Worm (Caenorhabditis elegans) whole organism, late embryonic: Measurements from ENCODE around the gene nid-1.

Experiments used
- C08G9.2 ChIP-seq: sonication (generic microtip); optimal IDR thresholded peaks from 2 replicates; lab custom pipeline; 2016; ENCODE audit warnings: mild to moderate bottlenecking, missing genetic modification characterization, moderate library complexity, missing compliant biosample characterization
- F13H6.1 ChIP-seq: sonication (generic microtip); optimal IDR thresholded peaks from 2 replicates; lab custom pipeline; 2016; ENCODE audit warnings: missing genetic modification characterization, missing compliant biosample characterization
- T23F11.4 ChIP-seq: fragments of 200-800 bp; sonication (Bioruptor generic); optimal IDR thresholded peaks from 2 replicates; lab custom pipeline; 2018; ENCODE audit warnings: mild to moderate bottlenecking, missing genetic modification characterization, missing compliant biosample characterization
- ahr-1 ChIP-seq: sonication (generic microtip); optimal IDR thresholded peaks from 2 replicates; lab custom pipeline; 2016; ENCODE audit warnings: missing genetic modification characterization, missing compliant biosample characterization
- ama-1 ChIP-seq: fragments of 150-350 bp; optimal IDR thresholded peaks from 2 replicates; lab custom pipeline; 2014
- ceh-18 ChIP-seq: sonication (generic microtip); optimal IDR thresholded peaks from 2 replicates; lab custom pipeline; 2016; ENCODE audit warnings: missing genetic modification characterization, missing compliant biosample characterization
- ceh-19 ChIP-seq: fragments of 200-800 bp; sonication (Bioruptor generic); optimal IDR thresholded peaks from 2 replicates; lab custom pipeline; 2018; ENCODE audit warnings: mild to moderate bottlenecking, missing genetic modification characterization, missing compliant biosample characterization
- ceh-2 ChIP-seq: sonication (generic microtip); optimal IDR thresholded peaks from 2 replicates; lab custom pipeline; 2016; ENCODE audit warnings: missing genotype, missing genetic modification characterization, missing compliant biosample characterization
- ceh-31 ChIP-seq: sonication (generic microtip); optimal IDR thresholded peaks from 2 replicates; lab custom pipeline; 2016; ENCODE audit warnings: missing genetic modification characterization, missing compliant biosample characterization
- ceh-45 ChIP-seq: fragments of 200-800 bp; sonication (Bioruptor generic); IDR thresholded peaks from 2 replicates; pipeline ENCODE4 v1.3.6; 2022; ENCODE audit warnings: missing genetic modification reagents, missing genetic modification characterization, missing compliant biosample characterization
- dve-1 ChIP-seq: sonication (generic microtip); optimal IDR thresholded peaks from 2 replicates; lab custom pipeline; 2017; ENCODE audit warnings: antibody characterized with exemption, mild to moderate bottlenecking, missing genetic modification characterization, missing compliant biosample characterization
- elt-2 ChIP-seq: sonication (generic microtip); optimal IDR thresholded peaks from 2 replicates; lab custom pipeline; 2016; ENCODE audit warnings: missing genetic modification reagents, missing genetic modification characterization, missing compliant biosample characterization
- elt-4 ChIP-seq: sonication (generic microtip); optimal IDR thresholded peaks from 2 replicates; lab custom pipeline; 2016; ENCODE audit warnings: missing genetic modification characterization, missing compliant biosample characterization
- fkh-10 ChIP-seq: fragments of 150-350 bp; optimal IDR thresholded peaks from 2 replicates; lab custom pipeline; 2014; ENCODE audit warnings: missing biosample characterization, missing genetic modification reagents, missing genetic modification characterization
- fkh-6 ChIP-seq: sonication (generic microtip); optimal IDR thresholded peaks from 2 replicates; lab custom pipeline; 2016; ENCODE audit warnings: missing genetic modification characterization, missing compliant biosample characterization
- hlh-8 ChIP-seq: sonication (generic microtip); optimal IDR thresholded peaks from 2 replicates; lab custom pipeline; 2016; ENCODE audit warnings: missing genotype, missing genetic modification characterization, missing compliant biosample characterization
- lim-6 ChIP-seq: sonication (generic microtip); optimal IDR thresholded peaks from 2 replicates; lab custom pipeline; 2016; ENCODE audit warnings: missing genetic modification characterization, missing compliant biosample characterization
- lin-11 ChIP-seq: fragments of 200-800 bp; sonication (Bioruptor generic); optimal IDR thresholded peaks from 2 replicates; lab custom pipeline; 2018; ENCODE audit warnings: mild to moderate bottlenecking, missing genetic modification characterization, missing compliant biosample characterization
- madf-2 ChIP-seq: sonication (generic microtip); optimal IDR thresholded peaks from 2 replicates; lab custom pipeline; 2017; ENCODE audit warnings: missing genetic modification characterization, missing compliant biosample characterization
- nfya-1 ChIP-seq: sonication (generic microtip); optimal IDR thresholded peaks from 2 replicates; lab custom pipeline; 2017; ENCODE audit warnings: missing genetic modification characterization, mild to moderate bottlenecking, missing compliant biosample characterization, antibody characterized with exemption, moderate library complexity
- npax-4 ChIP-seq: sonication (generic microtip); optimal IDR thresholded peaks from 2 replicates; lab custom pipeline; 2016; ENCODE audit warnings: missing genetic modification characterization, missing compliant biosample characterization
- odd-2 ChIP-seq: sonication (generic microtip); optimal IDR thresholded peaks from 2 replicates; lab custom pipeline; 2017; ENCODE audit warnings: antibody characterized with exemption, mild to moderate bottlenecking, missing genetic modification characterization, missing compliant biosample characterization
- pat-9 ChIP-seq: fragments of 200-800 bp; sonication (Bioruptor generic); optimal IDR thresholded peaks from 2 replicates; lab custom pipeline; 2018; ENCODE audit warnings: mild to moderate bottlenecking, missing genetic modification characterization, moderate library complexity, missing compliant biosample characterization
- pax-1 ChIP-seq: fragments of 150-350 bp; optimal IDR thresholded peaks from 2 replicates; lab custom pipeline; 2014; ENCODE audit warnings: missing biosample characterization, missing genetic modification characterization
- pha-2 ChIP-seq: sonication (generic microtip); optimal IDR thresholded peaks from 2 replicates; lab custom pipeline; 2017; ENCODE audit warnings: mild to moderate bottlenecking, missing genetic modification characterization, missing compliant biosample characterization
- pha-4 ChIP-seq: fragments of 150-350 bp; optimal IDR thresholded peaks from 2 replicates; lab custom pipeline; 2018; ENCODE audit warnings: missing biosample characterization, missing genetic modification reagents, missing genetic modification characterization
- sox-2 ChIP-seq: fragments of 200-800 bp; sonication (Bioruptor generic); IDR thresholded peaks from 2 replicates; pipeline ENCODE4 v1.3.6; 2022; ENCODE audit warnings: missing genetic modification reagents, missing genetic modification characterization, missing compliant biosample characterization
- tbx-2 ChIP-seq: sonication (generic microtip); optimal IDR thresholded peaks from 2 replicates; lab custom pipeline; 2016; ENCODE audit warnings: missing genetic modification characterization, missing compliant biosample characterization
- tbx-7 ChIP-seq: sonication (generic microtip); optimal IDR thresholded peaks from 2 replicates; lab custom pipeline; 2016; ENCODE audit warnings: missing genotype, missing genetic modification characterization, missing compliant biosample characterization
- unc-3 ChIP-seq, 2 experiments: fragments of 200-800 bp in 1 of 2; sonication (Bioruptor generic) in 1 of 2; sonication (generic microtip) in 1 of 2; conservative IDR thresholded peaks in 1 of 2; optimal IDR thresholded peaks in 1 of 2; 2 replicates each; pipeline versions ENCODE4 v1.3.6 to Lab custom; 2016 to 2022; ENCODE audit warnings: missing compliant biosample characterization in 2 of 2, missing genetic modification characterization in 2 of 2, missing genetic modification reagents in 1 of 2
- unc-42 ChIP-seq: sonication (generic microtip); optimal IDR thresholded peaks from 2 replicates; lab custom pipeline; 2016; ENCODE audit warnings: missing genotype, missing genetic modification characterization, missing compliant biosample characterization
- unc-55 ChIP-seq: sonication (generic microtip); optimal IDR thresholded peaks from 2 replicates; lab custom pipeline; 2017; ENCODE audit warnings: missing biosample characterization, missing genetic modification reagents, missing genetic modification characterization
- unc-86 ChIP-seq: sonication (generic microtip); optimal IDR thresholded peaks from 2 replicates; lab custom pipeline; 2016; ENCODE audit warnings: missing genetic modification characterization, missing compliant biosample characterization
- ztf-16 ChIP-seq: sonication (generic microtip); optimal IDR thresholded peaks from 2 replicates; lab custom pipeline; 2017; ENCODE audit warnings: missing genetic modification characterization, missing compliant biosample characterization

The nid-1 gene

DNA sequence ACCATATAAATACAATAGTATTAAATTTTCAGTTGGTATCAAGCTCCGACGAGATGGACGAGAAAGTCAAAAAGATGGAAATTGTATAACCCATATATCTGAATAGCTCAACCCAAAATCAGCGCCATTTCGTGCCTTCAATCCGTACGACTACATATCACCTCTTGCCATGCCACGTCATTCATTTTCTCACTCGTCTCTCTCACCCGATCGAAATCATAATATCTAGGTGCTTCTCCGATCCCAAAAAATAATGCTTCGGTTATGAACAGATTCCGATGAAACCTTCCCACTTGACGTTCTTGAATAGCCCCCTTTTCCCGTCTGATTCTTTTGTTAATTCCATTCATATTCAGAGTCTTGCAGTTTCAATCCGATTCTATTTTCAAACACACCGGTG is 28.5 kb upstream of the nid-1 start:
- TF ChIP-seq pha-4 (tag; lab: Kevin White, UChicago) (no peak), fkh-6 (tag; lab: Kevin White, UChicago) (no peak), ceh-19 (GFP tag; lab: Kevin White, UChicago) (no peak), lin-11 (tag; lab: Kevin White, UChicago) (no peak), ama-1 (lab: Kevin White, UChicago) (no peak), sox-2 (GFP tag; lab: Robert Waterston, UW) (no peak), elt-4 (tag; lab: Kevin White, UChicago) (no peak), tbx-7 (tag; lab: Kevin White, UChicago) (no peak), ceh-18 (tag; lab: Kevin White, UChicago) (no peak), madf-2 (tag; lab: Kevin White, UChicago) (no peak), C08G9.2 (tag; lab: Kevin White, UChicago) (no peak), pat-9 (tag; lab: Kevin White, UChicago) (no peak), odd-2 (tag; lab: Kevin White, UChicago) (no peak), ceh-2 (tag; lab: Kevin White, UChicago) (no peak), T23F11.4 (GFP tag; lab: Kevin White, UChicago) (no peak), F13H6.1 (tag; lab: Kevin White, UChicago) (no peak), ahr-1 (no peak)

ce11 chrV:12882370-12882769 is 27.5 kb upstream of the nid-1 start:
- TF ChIP-seq ceh-45 = no peak
- TF ChIP-seq ceh-2 (tag; lab: Kevin White, UChicago) = no peak
- TF ChIP-seq elt-2 (tag; lab: Kevin White, UChicago) = no peak
- TF ChIP-seq unc-86 (tag; lab: Kevin White, UChicago) = no peak
- TF ChIP-seq nfya-1 (tag; lab: Kevin White, UChicago) = no peak
- TF ChIP-seq pha-2 (tag; lab: Kevin White, UChicago) = no peak
- TF ChIP-seq fkh-10 (GFP tag; lab: Kevin White, UChicago) = no peak
- TF ChIP-seq pax-1 = no peak
- TF ChIP-seq, all 69 proteins: peak for 0

DNA sequence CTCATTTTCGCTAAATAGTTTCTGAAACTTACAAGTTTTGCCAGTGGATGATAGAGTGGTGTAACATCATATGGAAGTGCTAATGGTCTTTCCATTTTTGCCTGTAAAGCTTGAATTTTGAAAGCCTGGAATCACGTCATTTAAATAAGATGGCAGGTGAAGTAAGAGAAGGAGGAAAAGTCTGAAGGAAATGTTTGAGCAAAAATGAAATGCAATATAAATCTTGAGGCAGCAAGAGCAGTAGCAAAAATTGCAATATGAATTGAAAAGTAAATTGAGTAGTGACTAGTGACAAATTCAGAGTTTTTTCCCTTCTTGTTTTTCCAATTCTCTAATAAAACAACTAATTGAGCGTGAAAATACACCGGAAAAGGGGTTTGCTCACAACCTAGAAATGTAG is 24.0 kb upstream of the nid-1 start, which contains the start of gene glb-24:
Gene glb-24 (minus strand): TSS at position 101 of the 400 bp plus-strand sequence.
- no peak for TF ChIP-seq ceh-2 (tag; lab: Kevin White, UChicago)
- TF ChIP-seq dve-1 (tag; lab: Kevin White, UChicago) = no peak
- no peak for TF ChIP-seq unc-3 (GFP tag; conservative IDR thresholded peaks at IDR 0.05; lab: Robert Waterston, UW)
- no peak for TF ChIP-seq unc-3 (tag; optimal IDR thresholded peaks at IDR 0.05; lab: Kevin White, UChicago)
- no peak for TF ChIP-seq pha-2 (tag; lab: Kevin White, UChicago)
- no peak for TF ChIP-seq F13H6.1 (tag; lab: Kevin White, UChicago)
- TF ChIP-seq ztf-16 (tag; lab: Kevin White, UChicago) = no peak
- no peak for TF ChIP-seq elt-4 (tag; lab: Kevin White, UChicago)
- no peak for TF ChIP-seq ceh-31
- TF ChIP-seq npax-4 (tag; lab: Kevin White, UChicago) = no peak
- TF ChIP-seq, all 69 proteins: peak for 0

DNA sequence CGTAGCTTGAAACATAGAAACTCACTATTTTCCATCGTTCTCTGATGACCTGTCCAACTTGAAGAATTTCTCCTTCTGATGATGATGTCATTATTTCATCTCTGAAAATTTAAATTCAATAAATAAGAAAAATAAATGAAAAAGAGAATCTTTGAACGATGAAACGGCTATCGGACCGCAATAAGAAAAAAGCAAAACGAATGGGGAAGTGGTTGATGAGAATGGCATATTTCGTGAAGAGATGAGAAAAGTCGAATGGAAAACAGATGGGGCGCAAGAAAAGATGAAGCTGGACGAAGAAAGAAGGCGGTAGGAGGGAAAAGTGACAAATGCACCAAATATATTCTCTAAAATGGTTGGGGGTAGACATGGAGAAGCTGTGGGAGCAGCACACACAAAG is 14.1 kb upstream of the nid-1 start, which contains the start of gene ttbk-7:
Gene ttbk-7 (minus strand): TSS at position 101 of the 400 bp plus-strand sequence.
- TF ChIP-seq lim-6 (no peak), hlh-8 (peak; percentile 33), fkh-6 (tag; lab: Kevin White, UChicago) (peak; percentile 21), unc-42 (peak; percentile 9)

DNA sequence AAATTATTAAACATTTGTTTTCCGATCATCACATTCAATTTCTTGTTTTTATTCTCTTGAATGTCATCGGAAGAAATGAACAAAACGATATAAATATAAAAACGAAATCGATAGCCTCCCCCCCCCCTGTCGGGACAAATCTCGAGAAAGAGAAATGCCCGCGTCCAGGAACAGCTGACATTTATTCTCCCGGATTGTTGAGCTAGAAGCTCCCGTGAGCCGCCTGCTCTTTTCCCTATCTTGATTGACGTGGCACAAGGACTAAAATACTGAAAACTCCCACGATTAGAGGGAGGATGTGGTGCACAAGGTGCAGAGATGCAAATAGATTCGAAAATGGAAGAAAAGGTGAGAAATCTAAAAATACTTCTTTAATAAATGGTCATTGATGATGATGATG is 13.1 kb upstream of the nid-1 start:
- TF ChIP-seq tbx-2 (tag; lab: Kevin White, UChicago) (no peak), unc-55 (peak; percentile 47)
